Fruit fly (Drosophila melanogaster) whole organism, embryonic: ENCODE data around the gene CG42263.

Source experiments
- Bgb ChIP-seq: fragments of 200-800 bp; sonication (Bioruptor generic); IDR thresholded peaks from 2 replicates; pipeline ENCODE4 v1.3.6; 2022; ENCODE audit warnings: missing biosample characterization, missing genetic modification characterization; ENCODE audit not compliant: partially characterized antibody
- CG10321 ChIP-seq: fragments of 200-800 bp; sonication (Bioruptor generic); IDR thresholded peaks from 2 replicates; pipeline ENCODE4 v1.3.6; 2022; ENCODE audit warnings: missing biosample characterization, missing genetic modification characterization
- CG11398 ChIP-seq: fragments of 200-800 bp; sonication (Bioruptor generic); optimal IDR thresholded peaks from 2 replicates; lab custom pipeline; 2016; ENCODE audit warnings: missing biosample characterization, missing genetic modification characterization
- CG11560 ChIP-seq: fragments of 200-800 bp; sonication (Bioruptor generic); IDR thresholded peaks from 3 replicates; pipeline ENCODE4 v1.3.6; 2022; ENCODE audit warnings: missing biosample characterization, missing genetic modification characterization
- CG12391 ChIP-seq: fragments of 200-800 bp; sonication (Bioruptor generic); optimal IDR thresholded peaks from 3 replicates; lab custom pipeline; 2018; ENCODE audit warnings: missing biosample characterization, mild to moderate bottlenecking, missing genetic modification characterization, moderate library complexity
- CG13287 ChIP-seq: fragments of 200-800 bp; sonication (Bioruptor generic); IDR thresholded peaks from 2 replicates; pipeline ENCODE4 v1.3.6; 2022; ENCODE audit warnings: missing biosample characterization, missing genetic modification characterization; ENCODE audit not compliant: partially characterized antibody
- CG15073 ChIP-seq: fragments of 200-800 bp; sonication (Bioruptor generic); optimal IDR thresholded peaks from 2 replicates; lab custom pipeline; 2016; ENCODE audit warnings: missing biosample characterization, missing genetic modification characterization
- CG15601 ChIP-seq: fragments of 200-800 bp; sonication (Bioruptor generic); optimal IDR thresholded peaks from 3 replicates; lab custom pipeline; 2019; ENCODE audit warnings: missing biosample characterization, mild to moderate bottlenecking, missing genetic modification characterization, moderate library complexity
- CG17186 ChIP-seq: fragments of 200-800 bp; sonication (Bioruptor generic); optimal IDR thresholded peaks from 3 replicates; lab custom pipeline; 2017; ENCODE audit warnings: missing biosample characterization, missing genetic modification reagents, missing genetic modification characterization
- CG17359 ChIP-seq: fragments of 200-800 bp; sonication (Bioruptor generic); optimal IDR thresholded peaks from 3 replicates; lab custom pipeline; 2018; ENCODE audit warnings: missing biosample characterization, mild to moderate bottlenecking, missing genetic modification characterization, moderate library complexity
- CG2116 ChIP-seq: fragments of 200-800 bp; sonication (Bioruptor generic); optimal IDR thresholded peaks from 3 replicates; lab custom pipeline; 2018; ENCODE audit warnings: missing biosample characterization, mild to moderate bottlenecking, missing genetic modification characterization
- CG2129 ChIP-seq: fragments of 200-800 bp; sonication (Bioruptor generic); IDR thresholded peaks from 2 replicates; pipeline ENCODE4 v1.3.6; 2022; ENCODE audit warnings: missing biosample characterization, missing genetic modification characterization; ENCODE audit not compliant: partially characterized antibody
- CG3065 ChIP-seq: fragments of 200-800 bp; sonication (Bioruptor generic); optimal IDR thresholded peaks from 2 replicates; lab custom pipeline; 2016; ENCODE audit warnings: missing biosample characterization, missing genetic modification characterization
- CG31388 ChIP-seq: fragments of 200-800 bp; sonication (Bioruptor generic); optimal IDR thresholded peaks from 2 replicates; lab custom pipeline; 2016; ENCODE audit warnings: missing biosample characterization, missing genetic modification characterization
- CG3281 ChIP-seq: fragments of 200-800 bp; sonication (Bioruptor generic); optimal IDR thresholded peaks from 3 replicates; lab custom pipeline; 2017; ENCODE audit warnings: missing biosample characterization, mild to moderate bottlenecking, missing genetic modification characterization
- CG4617 ChIP-seq: fragments of 200-800 bp; sonication (Bioruptor generic); optimal IDR thresholded peaks from 3 replicates; lab custom pipeline; 2016; ENCODE audit warnings: missing biosample characterization, missing genetic modification characterization, borderline replicate concordance
- CG5180 ChIP-seq: fragments of 200-800 bp; sonication (Bioruptor generic); optimal IDR thresholded peaks from 3 replicates; lab custom pipeline; 2017; ENCODE audit warnings: missing biosample characterization, missing genetic modification characterization, mild to moderate bottlenecking, moderate library complexity, missing genetic modification reagents
- CG6791 ChIP-seq: fragments of 200-800 bp; sonication (Bioruptor generic); IDR thresholded peaks from 3 replicates; pipeline ENCODE4 v1.3.6; 2022; ENCODE audit warnings: missing biosample characterization, missing genetic modification characterization; ENCODE audit not compliant: partially characterized antibody
- CG6813 ChIP-seq: fragments of 200-800 bp; sonication (Bioruptor generic); optimal IDR thresholded peaks from 2 replicates; lab custom pipeline; 2017; ENCODE audit warnings: missing biosample characterization, missing genetic modification characterization, mild to moderate bottlenecking, moderate library complexity, missing genetic modification reagents
- CG7786 ChIP-seq: fragments of 200-800 bp; sonication (Bioruptor generic); optimal IDR thresholded peaks from 2 replicates; lab custom pipeline; 2016; ENCODE audit warnings: missing biosample characterization, missing genetic modification characterization
- CG9932 ChIP-seq: fragments of 200-800 bp; sonication (Bioruptor generic); IDR thresholded peaks from 2 replicates; pipeline ENCODE4 v1.3.6; 2022; ENCODE audit warnings: missing biosample characterization, missing genetic modification characterization
- D ChIP-seq, 2 experiments: fragments of 200-800 bp in 1 of 2; fragments of >200 bp in 1 of 2; sonication (Bioruptor generic) in 1 of 2; optimal IDR thresholded peaks; 2 replicates in 1 of 2; 3 replicates in 1 of 2; lab custom pipeline; 2017; ENCODE audit warnings: mild to moderate bottlenecking in 1 of 2, missing biosample characterization in 1 of 2, missing genetic modification characterization in 1 of 2, missing genetic modification reagents in 1 of 2
- Jarid2 ChIP-seq: fragments of 200-800 bp; sonication (Bioruptor generic); optimal IDR thresholded peaks from 3 replicates; lab custom pipeline; 2017; ENCODE audit warnings: mild to moderate bottlenecking, missing biosample characterization, missing genetic modification reagents, missing genetic modification characterization
- Med ChIP-seq: fragments of 200-800 bp; sonication (Bioruptor generic); peaks from one replicate; lab custom pipeline; 2016; ENCODE audit warnings: missing biosample characterization, missing genetic modification characterization, mild to moderate bottlenecking, inconsistent platforms, moderate library complexity
- NC2α ChIP-seq: fragments of 200-800 bp; sonication (Bioruptor generic); optimal IDR thresholded peaks from 2 replicates; lab custom pipeline; 2016; ENCODE audit warnings: missing biosample characterization, missing genetic modification characterization
- Pdp1 ChIP-seq, 2 experiments: fragments of 200-800 bp; sonication (Bioruptor generic); optimal IDR thresholded peaks; 3 replicates each; lab custom pipeline; 2016; ENCODE audit warnings: missing biosample characterization in 2 of 2, missing genetic modification characterization in 2 of 2, mild to moderate bottlenecking in 1 of 2, moderate library complexity in 1 of 2
- amos ChIP-seq: fragments of 200-800 bp; sonication (Bioruptor generic); IDR thresholded peaks from 2 replicates; pipeline ENCODE4 v1.3.6; 2022; ENCODE audit warnings: missing biosample characterization, missing genetic modification characterization; ENCODE audit not compliant: partially characterized antibody
- az2 ChIP-seq: fragments of 200-800 bp; sonication (Bioruptor generic); optimal IDR thresholded peaks from 3 replicates; lab custom pipeline; 2016; ENCODE audit warnings: missing biosample characterization, missing genetic modification characterization
- bbx ChIP-seq: fragments of 200-800 bp; sonication (Bioruptor generic); IDR thresholded peaks from 2 replicates; pipeline ENCODE4 v1.3.6; 2022; ENCODE audit warnings: missing biosample characterization, missing genetic modification characterization; ENCODE audit not compliant: partially characterized antibody
- emc ChIP-seq: fragments of 200-800 bp; sonication (Bioruptor generic); optimal IDR thresholded peaks from 2 replicates; lab custom pipeline; 2016; ENCODE audit warnings: missing biosample characterization, missing genetic modification characterization
- eve ChIP-seq, 2 experiments: fragments of >200 bp; optimal IDR thresholded peaks; 2 replicates each; lab custom pipeline; 2017; ENCODE audit warnings: missing biosample characterization in 2 of 2, missing genetic modification characterization in 2 of 2
- hkb ChIP-seq, 2 experiments: fragments of 200-800 bp in 1 of 2; fragments of >200 bp in 1 of 2; sonication (Bioruptor generic) in 1 of 2; IDR thresholded peaks in 1 of 2; optimal IDR thresholded peaks in 1 of 2; 2 replicates each; pipeline versions ENCODE4 v1.3.6 to Lab custom; 2017 to 2022; ENCODE audit warnings: missing biosample characterization in 1 of 2, missing genetic modification characterization in 1 of 2
- mirr ChIP-seq: fragments of 200-800 bp; sonication (Bioruptor generic); optimal IDR thresholded peaks from 3 replicates; lab custom pipeline; 2018; ENCODE audit warnings: missing biosample characterization, mild to moderate bottlenecking, missing genetic modification characterization
- nerfin-2 ChIP-seq: fragments of 200-800 bp; sonication (Bioruptor generic); IDR thresholded peaks from 2 replicates; pipeline ENCODE4 v1.3.6; 2022; ENCODE audit warnings: missing biosample characterization, missing genetic modification characterization; ENCODE audit not compliant: partially characterized antibody
- nmo ChIP-seq: fragments of 200-800 bp; sonication (Bioruptor generic); optimal IDR thresholded peaks from 2 replicates; lab custom pipeline; 2018; ENCODE audit warnings: missing biosample characterization, mild to moderate bottlenecking, missing genetic modification characterization, moderate library complexity
- pum ChIP-seq: fragments of 200-800 bp; sonication (Bioruptor generic); optimal IDR thresholded peaks from 2 replicates; lab custom pipeline; 2016; ENCODE audit warnings: missing biosample characterization, missing genetic modification characterization
- pzg ChIP-seq: fragments of 200-800 bp; sonication (Bioruptor generic); optimal IDR thresholded peaks from 3 replicates; lab custom pipeline; 2018; ENCODE audit warnings: missing biosample characterization, mild to moderate bottlenecking, missing genetic modification characterization, moderate library complexity
- sna ChIP-seq: fragments of 200-800 bp; sonication (Bioruptor generic); IDR thresholded peaks from 2 replicates; pipeline ENCODE4 v1.3.6; 2022; ENCODE audit warnings: missing biosample characterization, missing genetic modification characterization; ENCODE audit not compliant: partially characterized antibody
- sqz ChIP-seq: fragments of 200-800 bp; sonication (Bioruptor generic); optimal IDR thresholded peaks from 3 replicates; lab custom pipeline; 2018; ENCODE audit warnings: missing biosample characterization, mild to moderate bottlenecking, missing genetic modification characterization
- tap ChIP-seq: fragments of 200-800 bp; optimal IDR thresholded peaks from 3 replicates; lab custom pipeline; 2019; ENCODE audit warnings: missing biosample characterization, mild to moderate bottlenecking, missing genetic modification characterization, moderate library complexity
- vfl ChIP-seq: fragments of 200-800 bp; sonication (Bioruptor generic); optimal IDR thresholded peaks from 2 replicates; lab custom pipeline; 2016; ENCODE audit warnings: missing biosample characterization, missing genetic modification characterization
- vnd ChIP-seq: fragments of 200-800 bp; sonication (Bioruptor generic); IDR thresholded peaks from 3 replicates; pipeline ENCODE4 v1.3.6; 2022; ENCODE audit warnings: missing biosample characterization, missing genetic modification characterization; ENCODE audit not compliant: partially characterized antibody
- z ChIP-seq: fragments of 200-800 bp; sonication (Bioruptor generic); IDR thresholded peaks from 3 replicates; pipeline ENCODE4 v1.3.6; 2022; ENCODE audit warnings: missing biosample characterization, missing genetic modification characterization
- zfh1 ChIP-seq: fragments of 200-800 bp; sonication (Bioruptor generic); IDR thresholded peaks from 3 replicates; pipeline ENCODE4 v1.3.6; 2022; ENCODE audit warnings: missing biosample characterization, missing genetic modification characterization

The CG42263 gene

DNA sequence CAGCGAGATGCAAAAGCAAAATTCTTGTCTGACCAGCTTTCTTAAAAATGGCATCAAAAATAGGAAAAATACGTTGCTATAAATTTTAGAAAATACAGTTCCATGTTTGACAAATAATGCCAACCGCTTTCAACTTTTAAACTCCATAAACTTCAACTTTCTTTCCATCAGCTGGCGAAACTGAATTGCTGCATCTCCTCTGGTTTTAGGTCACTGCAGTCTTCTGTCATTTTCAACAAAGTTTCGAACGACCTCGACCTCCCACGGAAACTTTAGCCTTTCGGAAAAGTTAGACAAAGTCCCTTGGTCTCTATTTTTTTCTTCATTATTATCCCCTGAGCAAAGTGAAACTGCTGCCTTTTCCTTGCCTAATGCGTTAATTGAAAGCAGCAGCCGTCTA lies at the start of gene CG42263:
CG42263 (minus strand) TSS at position 101 of the 400 bp plus-strand sequence.
- no peak for TF ChIP-seq CG3065
- TF ChIP-seq CG7786 (GFP tag; lab: Kevin White, UChicago) = no peak
- no peak for TF ChIP-seq CG12391 (tag; lab: Kevin White, UChicago)
- TF ChIP-seq, all 482 proteins: peak for 0

DNA sequence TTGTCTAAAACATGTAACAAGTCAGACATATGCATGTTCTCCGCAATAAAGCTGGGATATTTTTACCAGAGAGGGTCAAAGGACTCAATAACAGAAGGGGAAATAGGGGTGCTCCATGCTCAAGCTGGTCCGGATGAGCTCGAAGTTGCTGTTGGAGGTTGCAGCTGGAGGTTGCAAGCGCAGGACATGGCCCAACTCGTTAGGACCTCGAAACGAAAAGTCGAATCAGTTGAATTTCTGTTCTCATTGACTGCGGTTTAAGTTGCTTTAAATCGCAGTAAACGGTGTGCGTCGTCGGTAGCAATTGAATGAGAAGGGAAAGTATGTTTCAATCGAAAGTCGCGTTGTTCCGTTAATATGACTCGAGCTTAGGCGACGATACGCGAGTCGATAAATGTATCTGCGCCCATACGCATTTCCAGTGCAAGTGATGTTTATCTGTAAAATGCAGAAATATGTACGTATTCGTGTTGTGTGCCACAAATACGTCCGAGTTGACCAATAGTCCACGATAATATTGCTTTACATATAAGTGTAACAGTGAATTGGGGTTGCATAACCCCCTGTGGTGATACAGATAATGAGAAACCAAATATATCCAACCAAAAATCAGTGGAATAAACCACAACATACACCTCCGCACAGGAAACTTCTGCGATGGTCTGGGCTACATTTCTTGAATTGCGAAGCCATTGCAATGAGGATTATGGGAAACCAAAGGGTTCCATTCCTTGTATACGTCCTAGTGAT lies 49.6 kb upstream of the CG42263 start, which contains the start of gene kug:
kug (plus strand) TSS at position 269 of the 750 bp plus-strand sequence.
- TF ChIP-seq CG9932 (no peak), Pdp1 (GFP tag; optimal IDR thresholded peaks at IDR 0.05; lab: Kevin White, UChicago) (peak in 1 of 2 experiments; percentile 46), az2 (GFP tag; lab: Kevin White, UChicago) (no peak), CG5180 (GFP tag; lab: Kevin White, UChicago) (peak; percentile 98), CG15601 (peak; percentile 96), CG2129 (GFP tag; lab: Robert Waterston, UW) (no peak), tap (tag; lab: Kevin White, UChicago) (no peak), eve (GFP tag; optimal IDR thresholded peaks at IDR 0.05; lab: Kevin White, UChicago) (peak in 1 of 2 experiments; percentile 69), mirr (GFP tag; lab: Kevin White, UChicago) (peak; percentile 1), sqz (GFP tag; lab: Kevin White, UChicago) (no peak), nerfin-2 (GFP tag; lab: Robert Waterston, UW) (0 out of 2 replicates have a peak, but pooled peaks have one; percentile 39), CG4617 (no peak), CG10321 (no peak), bbx (GFP tag; lab: Robert Waterston, UW) (0 out of 2 replicates have a peak, but pooled peaks have one; percentile 31), CG2116 (GFP tag; lab: Kevin White, UChicago) (no peak), Jarid2 (GFP tag; lab: Kevin White, UChicago) (peak; percentile 24), CG6791 (GFP tag; lab: Robert Waterston, UW) (0 out of 3 replicates have a peak, but pooled peaks have one; percentile 27), vnd (0 out of 3 replicates have a peak, but pooled peaks have one; percentile 18), emc (GFP tag; lab: Kevin White, UChicago) (no peak), CG3281 (GFP tag; lab: Kevin White, UChicago) (no peak), nmo (GFP tag; lab: Kevin White, UChicago) (no peak), CG11560 (no peak), hkb (optimal IDR thresholded peaks at IDR 0.05; lab: Kevin White, UChicago) (no peak), hkb (GFP tag; IDR thresholded peaks at IDR 0.05; lab: Robert Waterston, UW) (0 out of 2 replicates have a peak, but pooled peaks have one; percentile 5), CG6813 (GFP tag; lab: Kevin White, UChicago) (peak; percentile 6), zfh1 (GFP tag; lab: Robert Waterston, UW) (0 out of 3 replicates have a peak, but pooled peaks have one; percentile 3), Med (GFP tag; lab: Kevin White, UChicago) (peak; percentile 59), D (optimal IDR thresholded peaks at IDR 0.05; lab: Kevin White, UChicago) (peak; percentile 46), D (GFP tag; optimal IDR thresholded peaks at IDR 0.05; lab: Kevin White, UChicago) (no peak), z (0 out of 3 replicates have a peak, but pooled peaks have one; percentile 33), CG13287 (GFP tag; lab: Robert Waterston, UW) (no peak), Bgb (GFP tag; lab: Robert Waterston, UW) (peak; percentile 19; the same call in 1 of the 2 replicates)

DNA sequence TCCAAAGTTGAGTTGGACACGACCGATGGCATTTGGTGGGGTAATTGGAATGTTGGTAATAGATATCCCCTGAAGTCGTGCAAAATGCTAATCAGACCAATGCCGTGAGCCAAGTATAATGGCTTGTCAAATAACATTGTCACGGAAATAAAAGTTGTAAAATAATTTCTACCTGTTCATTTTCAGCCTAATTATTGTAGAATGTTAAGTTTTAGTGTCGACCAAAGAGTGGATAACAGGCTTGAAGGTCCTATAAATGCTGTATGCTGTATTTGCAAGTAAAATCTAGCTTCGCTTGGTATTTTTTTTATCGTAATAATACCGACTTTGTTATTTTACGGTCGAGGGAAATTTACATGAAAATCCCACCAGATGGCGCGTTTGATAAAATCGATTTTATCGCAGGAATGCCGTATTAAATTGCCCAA lies 48.9 kb upstream of the CG42263 start:
- no peak for TF ChIP-seq pum (GFP tag; lab: Kevin White, UChicago)
- TF ChIP-seq CG31388 (GFP tag; lab: Kevin White, UChicago) = no peak
- TF ChIP-seq CG11398 = no peak
- peak; percentile 60; the same call in 1 of the 2 replicates for TF ChIP-seq amos
- no peak for TF ChIP-seq CG17186 (GFP tag; lab: Kevin White, UChicago)
- peak in 1 of 2 experiments; percentile 65 for TF ChIP-seq eve (GFP tag; optimal IDR thresholded peaks at IDR 0.05; lab: Kevin White, UChicago)
- no peak for TF ChIP-seq sna (GFP tag; lab: Robert Waterston, UW)
- no peak for TF ChIP-seq CG17359
- peak; percentile 4 for TF ChIP-seq pzg (GFP tag; lab: Kevin White, UChicago)
- TF ChIP-seq NC2α (GFP tag; lab: Kevin White, UChicago) = no peak
- no peak for TF ChIP-seq CG15073 (GFP tag; lab: Kevin White, UChicago)
- no peak for TF ChIP-seq vfl (GFP tag; lab: Kevin White, UChicago)
